Worm (Caenorhabditis elegans) whole organism, L4/young adult: ENCODE results near the gene Y43F8C.5.

Experiments
- dao-5 ChIP-seq: sonication (generic microtip); optimal IDR thresholded peaks from 2 replicates; lab custom pipeline; 2016; ENCODE audit warnings: missing genotype, missing genetic modification characterization, moderate library complexity, missing compliant biosample characterization
- him-1 ChIP-seq: sonication (generic microtip); optimal IDR thresholded peaks from 2 replicates; lab custom pipeline; 2016; ENCODE audit warnings: missing genotype, missing genetic modification reagents, missing genetic modification characterization, missing compliant biosample characterization

ce11 chrV:19670866-19671265 lies 38.4 kb upstream of the Y43F8C.5 start:
- TF ChIP-seq dao-5 (tag; lab: Kevin White, UChicago), result no peak
- TF ChIP-seq him-1 (tag; lab: Kevin White, UChicago), result no peak
